Fruit fly (Drosophila melanogaster) whole organism, prepupa: Measurements from ENCODE around the gene ATPsynCF6.

Experiments used
- CG11902 ChIP-seq: fragments of 200-800 bp; sonication (Bioruptor generic); optimal IDR thresholded peaks from 3 replicates; lab custom pipeline; 2016; ENCODE audit warnings: missing biosample characterization, missing genetic modification characterization
- CG15336 ChIP-seq: fragments of 200-800 bp; sonication (Bioruptor generic); IDR thresholded peaks from 2 replicates; pipeline ENCODE4 v1.3.6; 2022; ENCODE audit warnings: missing biosample characterization, missing genetic modification characterization
- CG16779 ChIP-seq: fragments of 200-800 bp; sonication (Bioruptor generic); optimal IDR thresholded peaks from 3 replicates; lab custom pipeline; 2017; ENCODE audit warnings: missing biosample characterization, mild to moderate bottlenecking, missing genetic modification characterization
- CG3032 ChIP-seq: fragments of 200-800 bp; optimal IDR thresholded peaks from 2 replicates; lab custom pipeline; 2019; ENCODE audit warnings: missing biosample characterization, mild to moderate bottlenecking, missing genetic modification characterization, moderate library complexity
- Ets96B ChIP-seq: fragments of 200-800 bp; optimal IDR thresholded peaks from 2 replicates; lab custom pipeline; 2019; ENCODE audit warnings: missing biosample characterization, mild to moderate bottlenecking, missing genetic modification characterization, moderate library complexity
- Hr39 ChIP-seq: fragments of 200-800 bp; sonication (Bioruptor generic); optimal IDR thresholded peaks from 2 replicates; lab custom pipeline; 2016; ENCODE audit warnings: missing biosample characterization, missing genetic modification characterization
- cyc ChIP-seq: fragments of 200-800 bp; sonication (Bioruptor generic); optimal IDR thresholded peaks from 3 replicates; lab custom pipeline; 2016; ENCODE audit warnings: missing biosample characterization, missing genetic modification characterization

DNA sequence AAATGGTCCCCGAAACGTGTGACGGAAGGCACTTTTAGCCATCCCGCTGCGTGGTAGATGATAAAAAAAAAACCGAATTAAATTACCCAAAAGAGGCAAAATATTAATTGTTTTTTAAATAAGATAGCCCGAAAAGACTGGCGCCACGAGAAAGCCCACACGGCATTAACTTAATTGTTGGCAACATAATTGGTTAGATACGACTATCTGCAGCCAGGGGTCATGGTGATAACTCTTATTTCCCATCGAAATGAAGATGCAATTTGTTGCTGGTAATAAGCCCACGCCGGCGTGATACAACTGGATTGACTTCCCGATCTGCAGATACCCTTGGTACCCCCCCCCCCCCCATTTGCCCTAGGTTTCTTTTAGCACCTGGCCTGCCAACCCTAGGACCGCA lies 28.2 kb downstream of the ATPsynCF6 start:
- TF ChIP-seq CG3032 (tag; lab: Kevin White, UChicago): no peak
- no peak for TF ChIP-seq CG15336 (GFP tag; lab: Robert Waterston, UW)
- no peak for TF ChIP-seq Hr39 (GFP tag; lab: Kevin White, UChicago)
- no peak for TF ChIP-seq CG11902 (GFP tag; lab: Kevin White, UChicago)
- TF ChIP-seq CG16779 (tag; lab: Kevin White, UChicago): no peak
- TF ChIP-seq Ets96B: no peak
- no peak for TF ChIP-seq cyc
